Worm (Caenorhabditis elegans): ENCODE results near the gene Y26E6A.2.

ce11 chrX:13918143-13918542, 4.0 kb upstream of the Y26E6A.2 start:
- TF ChIP-seq tab-1 (GFP tag; IDR thresholded peaks at IDR 0.05) (no peak), cog-1 (tag; optimal IDR thresholded peaks at IDR 0.05) (no peak), flt-1 (GFP tag; IDR thresholded peaks at IDR 0.05) (no peak), ztf-29 (GFP tag; IDR thresholded peaks at IDR 0.05) (no peak), med-1 (GFP tag; optimal IDR thresholded peaks at IDR 0.05; ENCODE audit: insufficient read depth) (no peak), ztf-23 (GFP tag; IDR thresholded peaks at IDR 0.05) (no peak), T22C8.4 (GFP tag; IDR thresholded peaks at IDR 0.05) (no peak)

Measured in whole organism, midembryonic.